Worm (Caenorhabditis elegans) whole organism, L4/young adult: ENCODE results near the gene C47E12.3.

Source experiments
- dao-5 ChIP-seq: sonication (generic microtip); optimal IDR thresholded peaks from 2 replicates; lab custom pipeline; 2016; ENCODE audit warnings: missing genotype, missing genetic modification characterization, moderate library complexity, missing compliant biosample characterization
- him-1 ChIP-seq: sonication (generic microtip); optimal IDR thresholded peaks from 2 replicates; lab custom pipeline; 2016; ENCODE audit warnings: missing genotype, missing genetic modification reagents, missing genetic modification characterization, missing compliant biosample characterization

DNA sequence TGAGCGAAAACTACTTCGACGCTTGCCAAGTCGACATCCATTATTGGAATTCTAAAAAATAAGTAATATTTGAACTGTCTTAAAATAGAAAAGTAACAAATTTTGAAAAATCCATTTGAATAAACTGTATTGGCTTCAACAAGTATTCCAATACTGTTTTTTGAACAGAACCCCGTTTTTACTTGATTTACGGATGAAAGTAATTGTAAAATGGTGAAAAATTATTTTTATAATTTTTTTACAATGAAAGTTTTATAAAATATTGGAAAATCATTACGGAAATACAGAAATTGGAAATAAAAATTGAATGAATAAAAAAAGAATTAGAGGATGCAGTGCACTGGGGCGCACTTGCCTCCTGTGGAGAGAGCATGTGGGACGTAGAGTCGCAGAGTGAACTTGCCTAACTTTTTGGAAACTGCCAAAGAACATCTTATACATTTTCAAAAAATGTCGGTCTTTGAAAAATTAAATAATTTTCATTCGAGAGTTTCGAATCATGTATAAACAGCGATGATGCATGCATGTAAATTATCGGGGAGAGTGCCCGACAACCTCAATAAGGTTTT lies 19.3 kb downstream of the C47E12.3 start, which contains the start of gene rrp-1:
- TF ChIP-seq dao-5 (no peak), him-1 (tag; lab: Kevin White, UChicago) (no peak)
